Worm (Caenorhabditis elegans) whole organism, L4 larva: ENCODE data around the gene Y55F3C.17.
A peak's percentile ranks its signal among the peaks of the same experiment; 100 is the strongest.

ENCODE experiments used
- F10B5.3 ChIP-seq: sonication (generic microtip); optimal IDR thresholded peaks from 2 replicates; lab custom pipeline; 2016; ENCODE audit warnings: mild to moderate bottlenecking, missing genetic modification characterization, missing compliant biosample characterization
- F49E8.2 ChIP-seq: sonication (generic microtip); optimal IDR thresholded peaks from 2 replicates; lab custom pipeline; 2016; ENCODE audit warnings: missing compliant biosample characterization, mild to moderate bottlenecking, missing genetic modification characterization, borderline replicate concordance
- T20F7.1 ChIP-seq: fragments of 200-800 bp; sonication (Bioruptor generic); optimal IDR thresholded peaks from 2 replicates; lab custom pipeline; 2018; ENCODE audit warnings: mild to moderate bottlenecking, missing genetic modification characterization, missing compliant biosample characterization
- Y75B8A.6 ChIP-seq: fragments of 200-800 bp; sonication (Bioruptor generic); IDR thresholded peaks from 2 replicates; pipeline ENCODE4 v1.3.6; 2022; ENCODE audit warnings: missing genetic modification reagents, missing genetic modification characterization, missing compliant biosample characterization
- ZK337.2 ChIP-seq: fragments of 200-800 bp; sonication (Bioruptor generic); IDR thresholded peaks from 2 replicates; pipeline ENCODE4 v1.3.6; 2022; ENCODE audit warnings: missing genetic modification reagents, missing genetic modification characterization, missing compliant biosample characterization
- ZK546.5 ChIP-seq, 2 experiments: sonication (generic microtip); optimal IDR thresholded peaks; 2 replicates each; lab custom pipeline; 2017; ENCODE audit warnings: missing biosample characterization in 2 of 2, missing genetic modification characterization in 2 of 2
- aha-1 ChIP-seq: fragments of 150-350 bp; peaks from one replicate; lab custom pipeline; 2014; ENCODE audit warnings: missing biosample characterization, missing genetic modification characterization
- attf-4 ChIP-seq: sonication (generic microtip); optimal IDR thresholded peaks from 3 replicates; lab custom pipeline; 2017; ENCODE audit warnings: missing biosample characterization, missing genetic modification characterization
- ceh-20 ChIP-seq: fragments of 200-800 bp; sonication (Bioruptor generic); IDR thresholded peaks from 2 replicates; pipeline ENCODE4 v1.3.6; 2022; ENCODE audit warnings: missing genetic modification reagents, missing genetic modification characterization, missing compliant biosample characterization
- ceh-32 ChIP-seq: sonication (generic microtip); optimal IDR thresholded peaks from 2 replicates; lab custom pipeline; 2016; ENCODE audit warnings: mild to moderate bottlenecking, missing genetic modification characterization, missing compliant biosample characterization; ENCODE audit not compliant: poor library complexity
- ctbp-1 ChIP-seq: fragments of 200-800 bp; sonication (Bioruptor generic); IDR thresholded peaks from 2 replicates; pipeline ENCODE4 v1.3.6; 2022; ENCODE audit warnings: missing genetic modification reagents, missing genetic modification characterization, missing compliant biosample characterization
- daf-16 ChIP-seq, 3 experiments: sonication (generic microtip); optimal IDR thresholded peaks; 2 replicates each; lab custom pipeline; 2016 to 2017; ENCODE audit warnings: missing genetic modification characterization in 3 of 3, missing genetic modification reagents in 3 of 3, mild to moderate bottlenecking in 2 of 3, missing compliant biosample characterization in 2 of 3, missing biosample characterization in 1 of 3, moderate library complexity in 1 of 3
- daf-19 ChIP-seq: fragments of 200-800 bp; sonication (Bioruptor generic); conservative IDR thresholded peaks from 2 replicates; pipeline ENCODE4 v1.3.6; 2022; ENCODE audit warnings: missing genetic modification characterization, missing compliant biosample characterization
- daf-8 ChIP-seq: fragments of 200-800 bp; sonication (Bioruptor generic); IDR thresholded peaks from 2 replicates; pipeline ENCODE4 v1.3.6; 2022; ENCODE audit warnings: missing genetic modification characterization, missing compliant biosample characterization
- dmd-9 ChIP-seq: fragments of 200-800 bp; sonication (Bioruptor generic); IDR thresholded peaks from 2 replicates; pipeline ENCODE4 v1.3.6; 2022; ENCODE audit warnings: missing genetic modification reagents, missing genetic modification characterization, missing compliant biosample characterization
- fos-1 ChIP-seq: fragments of 150-350 bp; optimal IDR thresholded peaks from 2 replicates; lab custom pipeline; 2014; ENCODE audit warnings: missing biosample characterization, missing genetic modification characterization
- hlh-11 ChIP-seq: fragments of 200-800 bp; sonication (Bioruptor generic); optimal IDR thresholded peaks from 2 replicates; lab custom pipeline; 2018; ENCODE audit warnings: mild to moderate bottlenecking, missing genetic modification characterization, missing compliant biosample characterization
- hmg-1.1 ChIP-seq: fragments of 200-800 bp; sonication (Bioruptor generic); IDR thresholded peaks from 2 replicates; pipeline ENCODE4 v1.3.6; 2022; ENCODE audit warnings: missing genetic modification reagents, missing genetic modification characterization, missing compliant biosample characterization
- lim-7 ChIP-seq: fragments of 200-800 bp; sonication (Bioruptor generic); IDR thresholded peaks from 2 replicates; pipeline ENCODE4 v1.3.6; 2022; ENCODE audit warnings: missing genetic modification characterization, missing compliant biosample characterization
- lin-1 ChIP-seq: fragments of 200-800 bp; sonication (Bioruptor generic); IDR thresholded peaks from 2 replicates; pipeline ENCODE4 v1.3.6; 2022; ENCODE audit warnings: missing genetic modification reagents, missing genetic modification characterization, missing compliant biosample characterization
- lin-15B ChIP-seq: fragments of 150-350 bp; sonication (generic microtip); optimal IDR thresholded peaks from 3 replicates; lab custom pipeline; 2014; ENCODE audit warnings: missing biosample characterization, missing genetic modification characterization
- lsy-2 ChIP-seq, 2 experiments: fragments of 150-350 bp in 1 of 2; sonication (generic microtip) in 1 of 2; optimal IDR thresholded peaks; 2 replicates each; lab custom pipeline; 2014 to 2017; ENCODE audit warnings: missing biosample characterization in 2 of 2, missing genetic modification characterization in 2 of 2
- mdt-29 ChIP-seq: fragments of 200-800 bp; sonication (Bioruptor generic); IDR thresholded peaks from 2 replicates; pipeline ENCODE4 v1.3.6; 2022; ENCODE audit warnings: missing genetic modification reagents, missing genetic modification characterization, missing compliant biosample characterization
- mep-1 ChIP-seq: fragments of 150-350 bp; sonication (generic microtip); optimal IDR thresholded peaks from 3 replicates; lab custom pipeline; 2014; ENCODE audit warnings: missing biosample characterization, missing genetic modification characterization
- nhr-102 ChIP-seq: sonication (generic microtip); optimal IDR thresholded peaks from 2 replicates; lab custom pipeline; 2016; ENCODE audit warnings: mild to moderate bottlenecking, missing genetic modification characterization, moderate library complexity, missing compliant biosample characterization
- nhr-111 ChIP-seq: fragments of 200-800 bp; sonication (Bioruptor generic); optimal IDR thresholded peaks from 2 replicates; lab custom pipeline; 2018; ENCODE audit warnings: mild to moderate bottlenecking, missing genetic modification characterization, missing compliant biosample characterization
- nhr-25 ChIP-seq: sonication (generic microtip); optimal IDR thresholded peaks from 2 replicates; lab custom pipeline; 2017; ENCODE audit warnings: missing genetic modification characterization, mild to moderate bottlenecking, missing compliant biosample characterization, antibody characterized with exemption, moderate library complexity, borderline replicate concordance; ENCODE audit not compliant: insufficient read depth
- nhr-28 ChIP-seq: fragments of 150-350 bp; optimal IDR thresholded peaks from 2 replicates; lab custom pipeline; 2014; ENCODE audit warnings: missing biosample characterization, missing genetic modification characterization
- nhr-41 ChIP-seq: fragments of 200-800 bp; sonication (Bioruptor generic); IDR thresholded peaks from 2 replicates; pipeline ENCODE4 v1.3.6; 2022; ENCODE audit warnings: missing genetic modification reagents, missing genetic modification characterization, missing compliant biosample characterization
- nhr-6 ChIP-seq: fragments of 150-350 bp; optimal IDR thresholded peaks from 2 replicates; lab custom pipeline; 2014; ENCODE audit warnings: missing biosample characterization, missing genetic modification characterization
- nhr-77 ChIP-seq: fragments of 150-350 bp; optimal IDR thresholded peaks from 2 replicates; lab custom pipeline; 2014; ENCODE audit warnings: missing biosample characterization, missing genetic modification characterization
- pha-4 ChIP-seq, 2 experiments: fragments of 150-350 bp in 1 of 2; fragments of 200-800 bp in 1 of 2; sonication (Bioruptor generic) in 1 of 2; IDR thresholded peaks in 1 of 2; optimal IDR thresholded peaks in 1 of 2; 2 replicates each; pipeline versions ENCODE4 v1.3.6 to Lab custom; 2014 to 2022; ENCODE audit warnings: missing genetic modification characterization in 2 of 2, missing genetic modification reagents in 2 of 2, missing biosample characterization in 1 of 2, missing compliant biosample characterization in 1 of 2
- rbr-2 ChIP-seq: sonication (generic microtip); optimal IDR thresholded peaks from 2 replicates; lab custom pipeline; 2016; ENCODE audit warnings: missing genotype, missing genetic modification characterization, missing compliant biosample characterization
- saeg-2 ChIP-seq: fragments of 200-800 bp; sonication (Bioruptor generic); IDR thresholded peaks from 2 replicates; pipeline ENCODE4 v1.3.6; 2022; ENCODE audit warnings: missing genetic modification reagents, missing genetic modification characterization, missing compliant biosample characterization
- set-16 ChIP-seq: fragments of 200-800 bp; sonication (Bioruptor generic); IDR thresholded peaks from 2 replicates; pipeline ENCODE4 v1.3.6; 2022; ENCODE audit warnings: missing genetic modification reagents, missing genetic modification characterization, missing compliant biosample characterization
- snpc-4 ChIP-seq: fragments of 150-350 bp; optimal IDR thresholded peaks from 2 replicates; lab custom pipeline; 2014; ENCODE audit warnings: missing biosample characterization, missing genetic modification characterization
- tra-1 ChIP-seq: fragments of 200-800 bp; sonication (Bioruptor generic); IDR thresholded peaks from 2 replicates; pipeline ENCODE4 v1.3.6; 2022; ENCODE audit warnings: missing genetic modification reagents, missing genetic modification characterization, missing compliant biosample characterization
- unc-130 ChIP-seq: sonication (generic microtip); optimal IDR thresholded peaks from 2 replicates; lab custom pipeline; 2016; ENCODE audit warnings: missing genetic modification reagents, missing genetic modification characterization, missing compliant biosample characterization
- unc-39 ChIP-seq: sonication (generic microtip); optimal IDR thresholded peaks from 2 replicates; lab custom pipeline; 2017; ENCODE audit warnings: missing biosample characterization, missing genetic modification characterization
- unc-62 ChIP-seq, 3 experiments: fragments of 150-350 bp in 1 of 3; sonication (generic microtip); optimal IDR thresholded peaks in 2 of 3; peaks in 1 of 3; 1 replicate in 1 of 3; 2 replicates in 2 of 3; lab custom pipeline; 2014 to 2017; ENCODE audit warnings: missing biosample characterization in 3 of 3, missing genetic modification characterization in 3 of 3, missing genetic modification reagents in 3 of 3, missing genotype in 1 of 3
- zfp-2 ChIP-seq: sonication (generic microtip); optimal IDR thresholded peaks from 2 replicates; lab custom pipeline; 2016; ENCODE audit warnings: mild to moderate bottlenecking, missing genetic modification characterization, missing compliant biosample characterization
- zip-2 ChIP-seq: fragments of 150-350 bp; optimal IDR thresholded peaks from 2 replicates; lab custom pipeline; 2014; ENCODE audit warnings: missing biosample characterization, missing genetic modification characterization

Y55F3C.17 gene

ce11 chrIV:664122-664521 is 34.1 kb downstream of the Y55F3C.17 start:
- no peak for TF ChIP-seq Y75B8A.6 (GFP tag; lab: Robert Waterston, UW)
- TF ChIP-seq set-16 (GFP tag; lab: Robert Waterston, UW), result no peak
- TF ChIP-seq hlh-11 (tag; lab: Kevin White, UChicago), result no peak
- no peak for TF ChIP-seq zip-2
- no peak for TF ChIP-seq dmd-9
- 0 out of 2 replicates have a peak, but pooled peaks have one; percentile 32 for TF ChIP-seq tra-1
- TF ChIP-seq daf-16 (GFP tag; optimal IDR thresholded peaks at IDR 0.05; lab: Kevin White, UChicago), result no peak
- TF ChIP-seq daf-16 (tag; optimal IDR thresholded peaks at IDR 0.05; lab: Kevin White, UChicago), result no peak
- no peak for TF ChIP-seq ZK337.2 (GFP tag; lab: Robert Waterston, UW)
- TF ChIP-seq unc-130 (GFP tag; lab: Kevin White, UChicago), result no peak
- TF ChIP-seq nhr-41, result no peak
- peak; percentile 60 for TF ChIP-seq ceh-20 (GFP tag; lab: Robert Waterston, UW)
- TF ChIP-seq ctbp-1 (GFP tag; lab: Robert Waterston, UW), result no peak
- TF ChIP-seq hmg-1.1 (GFP tag; lab: Robert Waterston, UW), result 0 out of 2 replicates have a peak, but pooled peaks have one; percentile 4
- TF ChIP-seq pha-4 (GFP tag; IDR thresholded peaks at IDR 0.05; lab: Robert Waterston, UW), result no peak
- TF ChIP-seq pha-4 (tag; optimal IDR thresholded peaks at IDR 0.05; lab: Kevin White, UChicago), result no peak
- no peak for TF ChIP-seq T20F7.1 (GFP tag; lab: Kevin White, UChicago)
- peak in 1 of 2 experiments; percentile 69 for TF ChIP-seq unc-62 (GFP tag; optimal IDR thresholded peaks at IDR 0.05 in 1 of 2; lab: Kevin White, UChicago)
- TF ChIP-seq unc-62 (tag; optimal IDR thresholded peaks at IDR 0.05; lab: Kevin White, UChicago), result no peak
- no peak for TF ChIP-seq saeg-2
- no peak for TF ChIP-seq unc-39 (tag; lab: Kevin White, UChicago)
- no peak for TF ChIP-seq F10B5.3 (tag; lab: Kevin White, UChicago)
- no peak for TF ChIP-seq zfp-2 (tag; lab: Kevin White, UChicago)
- no peak for TF ChIP-seq daf-8 (GFP tag; lab: Robert Waterston, UW)
- TF ChIP-seq lim-7, result no peak
- TF ChIP-seq lin-1, result no peak
- TF ChIP-seq nhr-25 (tag; lab: Kevin White, UChicago), result peak; percentile 12
- no peak for TF ChIP-seq mdt-29 (GFP tag; lab: Robert Waterston, UW)
- no peak for TF ChIP-seq ceh-32
- no peak for TF ChIP-seq fos-1 (tag; lab: Kevin White, UChicago)
- no peak for TF ChIP-seq F49E8.2 (tag; lab: Kevin White, UChicago)
- TF ChIP-seq nhr-77 (tag; lab: Kevin White, UChicago), result no peak
- TF ChIP-seq nhr-6 (tag; lab: Kevin White, UChicago), result no peak
- no peak for TF ChIP-seq attf-4 (tag; lab: Kevin White, UChicago)
- no peak for TF ChIP-seq nhr-111 (GFP tag; lab: Kevin White, UChicago)
- peak in 1 of 2 experiments; percentile 25 for TF ChIP-seq lsy-2 (tag; optimal IDR thresholded peaks at IDR 0.05; lab: Kevin White, UChicago)
- no peak for TF ChIP-seq aha-1 (tag; lab: Kevin White, UChicago)
- peak; percentile 21 for TF ChIP-seq nhr-28 (tag; lab: Kevin White, UChicago)
- TF ChIP-seq mep-1 (tag; lab: Kevin White, UChicago), result peak; percentile 57
- no peak for TF ChIP-seq ZK546.5 (tag; optimal IDR thresholded peaks at IDR 0.05; lab: Kevin White, UChicago)
- TF ChIP-seq nhr-102, result no peak
- no peak for TF ChIP-seq snpc-4 (tag; lab: Kevin White, UChicago)
- no peak for TF ChIP-seq lin-15B (tag; lab: Kevin White, UChicago)
- no peak for TF ChIP-seq rbr-2 (tag; lab: Kevin White, UChicago)
- TF ChIP-seq daf-19 (GFP tag; lab: Robert Waterston, UW), result no peak
- TF ChIP-seq, all 104 proteins: peak for 8
